Fruit fly (Drosophila melanogaster) whole organism, embryonic: ENCODE results near the gene Lim3.
A peak's percentile ranks its signal among the peaks of the same experiment; 100 is the strongest.

Source experiments
- Antp ChIP-seq: fragments of 200-800 bp; sonication (Bioruptor generic); optimal IDR thresholded peaks from 3 replicates; lab custom pipeline; 2016; ENCODE audit warnings: missing biosample characterization, missing genetic modification characterization
- CG10565 ChIP-seq: fragments of 200-800 bp; sonication (Bioruptor generic); optimal IDR thresholded peaks from 3 replicates; lab custom pipeline; 2016; ENCODE audit warnings: missing biosample characterization, mild to moderate bottlenecking, missing genetic modification characterization
- CG1233 ChIP-seq: fragments of 200-800 bp; sonication (Bioruptor generic); optimal IDR thresholded peaks from 4 replicates; lab custom pipeline; 2018; ENCODE audit warnings: missing biosample characterization, mild to moderate bottlenecking, missing genetic modification characterization
- CG13123 ChIP-seq: fragments of 200-800 bp; sonication (Bioruptor generic); optimal IDR thresholded peaks from 2 replicates; lab custom pipeline; 2016; ENCODE audit warnings: missing biosample characterization, missing genetic modification characterization
- CG13424 ChIP-seq: fragments of 200-800 bp; sonication (Bioruptor generic); optimal IDR thresholded peaks from 2 replicates; lab custom pipeline; 2019; ENCODE audit warnings: missing biosample characterization, mild to moderate bottlenecking, missing genetic modification characterization, moderate library complexity
- CG13894 ChIP-seq: fragments of 200-800 bp; sonication (Bioruptor generic); optimal IDR thresholded peaks from 3 replicates; lab custom pipeline; 2018; ENCODE audit warnings: missing biosample characterization, mild to moderate bottlenecking, missing genetic modification characterization, moderate library complexity
- CG14014 ChIP-seq: fragments of 200-800 bp; sonication (Bioruptor generic); IDR thresholded peaks from 2 replicates; pipeline ENCODE4 v1.3.6; 2022; ENCODE audit warnings: missing biosample characterization, missing genetic modification characterization
- CG14441 ChIP-seq: fragments of 200-800 bp; sonication (Bioruptor generic); IDR thresholded peaks from 2 replicates; pipeline ENCODE4 v1.3.6; 2022; ENCODE audit warnings: missing biosample characterization, missing genetic modification characterization
- CG15696 ChIP-seq: fragments of 200-800 bp; sonication (Bioruptor generic); optimal IDR thresholded peaks from 2 replicates; lab custom pipeline; 2019; ENCODE audit warnings: missing biosample characterization, mild to moderate bottlenecking, missing genetic modification characterization, moderate library complexity
- CG16813 ChIP-seq: fragments of 200-800 bp; sonication (Bioruptor generic); IDR thresholded peaks from 3 replicates; pipeline ENCODE4 v1.3.6; 2022; ENCODE audit warnings: missing biosample characterization, missing genetic modification characterization; ENCODE audit not compliant: partially characterized antibody
- CG16863 ChIP-seq: fragments of 200-800 bp; sonication (Bioruptor generic); optimal IDR thresholded peaks from 3 replicates; lab custom pipeline; 2016; ENCODE audit warnings: missing biosample characterization, missing genetic modification characterization
- CG18599 ChIP-seq: fragments of 200-800 bp; sonication (Bioruptor generic); optimal IDR thresholded peaks from 3 replicates; lab custom pipeline; 2017; ENCODE audit warnings: missing biosample characterization, missing genetic modification characterization, mild to moderate bottlenecking, moderate library complexity, missing genetic modification reagents
- CG2889 ChIP-seq: fragments of 200-800 bp; sonication (Bioruptor generic); IDR thresholded peaks from 3 replicates; pipeline ENCODE4 v1.3.6; 2022; ENCODE audit warnings: missing biosample characterization, missing genetic modification characterization
- CG3407 ChIP-seq: fragments of 200-800 bp; sonication (Bioruptor generic); optimal IDR thresholded peaks from 2 replicates; lab custom pipeline; 2018; ENCODE audit warnings: missing biosample characterization, mild to moderate bottlenecking, missing genetic modification characterization
- CG34224 ChIP-seq: fragments of 200-800 bp; sonication (Bioruptor generic); IDR thresholded peaks from 3 replicates; pipeline ENCODE4 v1.3.6; 2022; ENCODE audit warnings: missing biosample characterization, missing genetic modification characterization; ENCODE audit not compliant: partially characterized antibody
- CG4360 ChIP-seq: fragments of 200-800 bp; sonication (Bioruptor generic); IDR thresholded peaks from 2 replicates; pipeline ENCODE4 v1.3.6; 2022; ENCODE audit warnings: missing biosample characterization, missing genetic modification characterization
- CG7745 ChIP-seq: fragments of 200-800 bp; sonication (Bioruptor generic); optimal IDR thresholded peaks from 2 replicates; lab custom pipeline; 2018; ENCODE audit warnings: missing biosample characterization, mild to moderate bottlenecking, missing genetic modification characterization, moderate library complexity
- CG8290 ChIP-seq, 3 experiments: fragments of 200-800 bp; sonication (Bioruptor generic); optimal IDR thresholded peaks; 2 replicates each; lab custom pipeline; 2016 to 2019; ENCODE audit warnings: missing biosample characterization in 3 of 3, missing genetic modification characterization in 3 of 3, mild to moderate bottlenecking in 2 of 3, moderate library complexity in 1 of 3
- CG8388 ChIP-seq: fragments of 200-800 bp; sonication (Bioruptor generic); optimal IDR thresholded peaks from 2 replicates; lab custom pipeline; 2019; ENCODE audit warnings: missing biosample characterization, mild to moderate bottlenecking, missing genetic modification characterization, moderate library complexity
- CG8765 ChIP-seq: fragments of 200-800 bp; sonication (Bioruptor generic); IDR thresholded peaks from 2 replicates; pipeline ENCODE4 v1.3.6; 2022; ENCODE audit warnings: missing biosample characterization, missing genetic modification characterization
- CG9609 ChIP-seq: fragments of 200-800 bp; sonication (Bioruptor generic); optimal IDR thresholded peaks from 3 replicates; lab custom pipeline; 2016; ENCODE audit warnings: missing biosample characterization, missing genetic modification characterization
- CG9817 ChIP-seq: fragments of 200-800 bp; sonication (Bioruptor generic); optimal IDR thresholded peaks from 2 replicates; lab custom pipeline; 2018; ENCODE audit warnings: missing biosample characterization, mild to moderate bottlenecking, missing genetic modification characterization, moderate library complexity
- CTCF ChIP-seq: fragments of 200-800 bp; sonication (Bioruptor generic); optimal IDR thresholded peaks from 2 replicates; lab custom pipeline; 2017; ENCODE audit warnings: missing biosample characterization, mild to moderate bottlenecking, missing genetic modification characterization, moderate library complexity
- Doc3 ChIP-seq: fragments of 200-800 bp; sonication (Bioruptor generic); IDR thresholded peaks from 3 replicates; pipeline ENCODE4 v1.3.6; 2022; ENCODE audit warnings: missing biosample characterization, missing genetic modification characterization; ENCODE audit not compliant: partially characterized antibody
- Drgx ChIP-seq: fragments of 200-800 bp; sonication (Bioruptor generic); IDR thresholded peaks from 2 replicates; pipeline ENCODE4 v1.3.6; 2022; ENCODE audit warnings: missing biosample characterization, missing genetic modification characterization
- Ets97D ChIP-seq: fragments of 200-800 bp; sonication (Bioruptor generic); optimal IDR thresholded peaks from 3 replicates; lab custom pipeline; 2016; ENCODE audit warnings: missing biosample characterization, missing genetic modification characterization
- HHEX ChIP-seq: fragments of 200-800 bp; sonication (Bioruptor generic); optimal IDR thresholded peaks from 3 replicates; lab custom pipeline; 2017; ENCODE audit warnings: missing biosample characterization, mild to moderate bottlenecking, missing genetic modification characterization, missing genetic modification reagents
- Hr51 ChIP-seq, 2 experiments: fragments of 200-800 bp; sonication (Bioruptor generic); optimal IDR thresholded peaks; 2 replicates in 1 of 2; 3 replicates in 1 of 2; lab custom pipeline; 2016 to 2018; ENCODE audit warnings: missing biosample characterization in 2 of 2, missing genetic modification characterization in 2 of 2, mild to moderate bottlenecking in 1 of 2, moderate library complexity in 1 of 2
- MBD-R2 ChIP-seq: fragments of 200-800 bp; sonication (Bioruptor generic); IDR thresholded peaks from 2 replicates; pipeline ENCODE4 v1.3.6; 2022; ENCODE audit warnings: missing biosample characterization, missing genetic modification characterization
- Sry-δ ChIP-seq: fragments of 200-800 bp; sonication (Bioruptor generic); optimal IDR thresholded peaks from 2 replicates; lab custom pipeline; 2016; ENCODE audit warnings: missing biosample characterization, missing genetic modification characterization
- amos ChIP-seq: fragments of 200-800 bp; sonication (Bioruptor generic); IDR thresholded peaks from 2 replicates; pipeline ENCODE4 v1.3.6; 2022; ENCODE audit warnings: missing biosample characterization, missing genetic modification characterization; ENCODE audit not compliant: partially characterized antibody
- ap ChIP-seq: fragments of 200-800 bp; sonication (Bioruptor generic); IDR thresholded peaks from 2 replicates; pipeline ENCODE4 v1.3.6; 2022; ENCODE audit warnings: missing biosample characterization, missing genetic modification characterization
- chn ChIP-seq: fragments of 200-800 bp; sonication (Bioruptor generic); optimal IDR thresholded peaks from 2 replicates; lab custom pipeline; 2016; ENCODE audit warnings: missing biosample characterization, missing genetic modification characterization
- danr ChIP-seq: fragments of 200-800 bp; sonication (Bioruptor generic); IDR thresholded peaks from 2 replicates; pipeline ENCODE4 v1.3.6; 2022; ENCODE audit warnings: missing biosample characterization, missing genetic modification characterization
- dm ChIP-seq: fragments of 200-800 bp; sonication (Bioruptor generic); optimal IDR thresholded peaks from 3 replicates; lab custom pipeline; 2016; ENCODE audit warnings: missing biosample characterization, missing genetic modification characterization
- ewg ChIP-seq: fragments of 200-800 bp; sonication (Bioruptor generic); optimal IDR thresholded peaks from 3 replicates; lab custom pipeline; 2017; ENCODE audit warnings: mild to moderate bottlenecking, missing biosample characterization, missing genetic modification reagents, missing genetic modification characterization
- grau ChIP-seq: fragments of 200-800 bp; optimal IDR thresholded peaks from 3 replicates; lab custom pipeline; 2019; ENCODE audit warnings: missing biosample characterization, mild to moderate bottlenecking, missing genetic modification characterization, moderate library complexity
- jumu ChIP-seq: fragments of 200-800 bp; sonication (Bioruptor generic); optimal IDR thresholded peaks from 3 replicates; lab custom pipeline; 2016; ENCODE audit warnings: missing biosample characterization, missing genetic modification characterization
- lbe ChIP-seq: fragments of 200-800 bp; sonication (Bioruptor generic); optimal IDR thresholded peaks from 2 replicates; lab custom pipeline; 2016; ENCODE audit warnings: missing biosample characterization, mild to moderate bottlenecking, missing genetic modification characterization
- luna ChIP-seq: fragments of 200-800 bp; sonication (Bioruptor generic); optimal IDR thresholded peaks from 2 replicates; lab custom pipeline; 2016; ENCODE audit warnings: missing biosample characterization, missing genetic modification characterization
- mam ChIP-seq: fragments of 200-800 bp; sonication (Bioruptor generic); optimal IDR thresholded peaks from 3 replicates; lab custom pipeline; 2016; ENCODE audit warnings: missing biosample characterization, missing genetic modification characterization
- repo ChIP-seq: fragments of 200-800 bp; sonication (Bioruptor generic); optimal IDR thresholded peaks from 2 replicates; lab custom pipeline; 2016; ENCODE audit warnings: missing biosample characterization, missing genetic modification characterization
- slbo ChIP-seq: fragments of 200-800 bp; sonication (Bioruptor generic); IDR thresholded peaks from 2 replicates; pipeline ENCODE4 v1.3.6; 2022; ENCODE audit warnings: missing biosample characterization, missing genetic modification characterization
- sna ChIP-seq: fragments of 200-800 bp; sonication (Bioruptor generic); IDR thresholded peaks from 2 replicates; pipeline ENCODE4 v1.3.6; 2022; ENCODE audit warnings: missing biosample characterization, missing genetic modification characterization; ENCODE audit not compliant: partially characterized antibody
- sob ChIP-seq: fragments of 200-800 bp; sonication (Bioruptor generic); IDR thresholded peaks from 2 replicates; pipeline ENCODE4 v1.3.6; 2022; ENCODE audit warnings: missing biosample characterization, missing genetic modification characterization
- tap ChIP-seq: fragments of 200-800 bp; optimal IDR thresholded peaks from 3 replicates; lab custom pipeline; 2019; ENCODE audit warnings: missing biosample characterization, mild to moderate bottlenecking, missing genetic modification characterization, moderate library complexity
- tna ChIP-seq: fragments of 200-800 bp; sonication (Bioruptor generic); IDR thresholded peaks from 2 replicates; pipeline ENCODE4 v1.3.6; 2022; ENCODE audit warnings: missing biosample characterization, missing genetic modification characterization; ENCODE audit not compliant: partially characterized antibody
- trem ChIP-seq: fragments of 200-800 bp; optimal IDR thresholded peaks from 3 replicates; lab custom pipeline; 2019; ENCODE audit warnings: missing biosample characterization, mild to moderate bottlenecking, missing genetic modification characterization, moderate library complexity
- z ChIP-seq: fragments of 200-800 bp; sonication (Bioruptor generic); IDR thresholded peaks from 3 replicates; pipeline ENCODE4 v1.3.6; 2022; ENCODE audit warnings: missing biosample characterization, missing genetic modification characterization
- zfh2 ChIP-seq: fragments of 200-800 bp; sonication (Bioruptor generic); optimal IDR thresholded peaks from 2 replicates; lab custom pipeline; 2016; ENCODE audit warnings: missing biosample characterization, missing genetic modification characterization

Lim3 gene

DNA sequence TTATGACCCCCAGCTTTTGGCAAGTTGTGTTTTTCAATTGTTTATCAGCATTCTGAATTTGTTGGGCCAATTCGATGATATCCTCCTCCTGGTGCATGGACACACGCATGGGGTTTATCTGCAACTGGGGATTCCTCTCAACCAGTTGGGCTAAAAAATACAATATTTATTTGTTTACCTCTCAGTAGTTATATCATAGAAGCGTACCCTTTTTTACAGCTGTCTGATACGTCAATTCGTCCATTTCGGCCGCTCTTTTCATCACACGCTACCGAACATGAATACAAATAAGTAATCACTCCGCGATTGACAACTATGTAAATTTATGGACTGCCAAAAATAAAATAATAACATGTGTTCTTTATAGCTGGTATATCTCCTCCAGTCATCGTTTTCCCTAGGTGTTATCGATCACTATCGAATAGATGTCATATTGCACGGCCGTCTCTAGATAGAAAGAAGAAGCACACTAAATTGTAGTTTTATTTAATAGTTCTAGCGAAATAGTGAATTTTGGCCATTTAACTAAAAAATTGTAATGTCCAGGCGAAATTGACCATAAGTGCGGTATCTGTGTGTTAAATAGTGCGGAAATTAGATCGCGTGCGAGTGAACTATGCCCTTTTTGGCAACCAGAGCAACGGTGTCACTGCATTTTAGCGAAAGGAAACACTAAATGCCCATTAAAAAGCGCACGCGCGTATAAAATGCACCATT lies 73.9 kb downstream of the Lim3 start, which contains the start of the genes mib2 and CG31800 (continued):
- TF ChIP-seq CG13123 (no peak), amos (peak; percentile 88), CG8765 (GFP tag; lab: Robert Waterston, UW) (no peak), CG14014 (GFP tag; lab: Robert Waterston, UW) (no peak), HHEX (no peak), CG4360 (GFP tag; lab: Robert Waterston, UW) (no peak), CG7745 (no peak), grau (peak; percentile 20), slbo (peak; percentile 20; the same call in 1 of the 2 replicates), dm (GFP tag; lab: Kevin White, UChicago) (peak; percentile 57), CG18599 (no peak), CG9609 (GFP tag; lab: Kevin White, UChicago) (no peak), CG9817 (tag; lab: Kevin White, UChicago) (no peak), luna (GFP tag; lab: Kevin White, UChicago) (no peak), CG34224 (peak; percentile 80), CG13894 (tag; lab: Kevin White, UChicago) (peak; percentile 1), CG13424 (tag; lab: Kevin White, UChicago) (peak; percentile 2), tap (tag; lab: Kevin White, UChicago) (no peak), CG2889 (no peak), trem (peak; percentile 58), CG8290 (GFP tag; optimal IDR thresholded peaks at IDR 0.05; lab: Kevin White, UChicago) (peak; percentile 29), CG8290 (tag; optimal IDR thresholded peaks at IDR 0.05; lab: Kevin White, UChicago) (peak in 1 of 2 experiments; percentile 49), Drgx (no peak), CTCF (GFP tag; lab: Kevin White, UChicago) (no peak), sob (GFP tag; lab: Robert Waterston, UW) (peak; percentile 35; the same call in 1 of the 2 replicates), chn (peak; percentile 1), repo (GFP tag; lab: Kevin White, UChicago) (no peak), CG15696 (tag; lab: Kevin White, UChicago) (no peak), MBD-R2 (GFP tag; lab: Robert Waterston, UW) (peak; percentile 65), CG16813 (GFP tag; lab: Robert Waterston, UW) (peak; percentile 76), z (GFP tag; lab: Robert Waterston, UW) (no peak), zfh2 (GFP tag; lab: Kevin White, UChicago) (no peak), tna (peak; percentile 69), ewg (GFP tag; lab: Kevin White, UChicago) (peak; percentile 73), CG14441 (GFP tag; lab: Robert Waterston, UW) (no peak), Hr51 (GFP tag; optimal IDR thresholded peaks at IDR 0.05; lab: Kevin White, UChicago) (no peak), Antp (GFP tag; lab: Kevin White, UChicago) (no peak), danr (no peak), Sry-δ (GFP tag; lab: Kevin White, UChicago) (peak; percentile 93), mam (GFP tag; lab: Kevin White, UChicago) (no peak), jumu (GFP tag; lab: Kevin White, UChicago) (no peak), CG8388 (GFP tag; lab: Kevin White, UChicago) (no peak), CG1233 (GFP tag; lab: Kevin White, UChicago) (no peak), sna (peak; percentile 83), CG3407 (GFP tag; lab: Kevin White, UChicago) (no peak), lbe (GFP tag; lab: Kevin White, UChicago) (no peak), Doc3 (GFP tag; lab: Robert Waterston, UW) (peak; percentile 76; the same call in 2 of the 3 replicates), CG16863 (GFP tag; lab: Kevin White, UChicago) (no peak), Ets97D (GFP tag; lab: Kevin White, UChicago) (peak; percentile 8), CG10565 (no peak), ap (GFP tag; lab: Robert Waterston, UW) (no peak)
